Worm (Caenorhabditis elegans) whole organism, late embryonic: ENCODE results near the gene hsp-16.2.

ENCODE experiments used
- C38D4.7 ChIP-seq: fragments of 200-800 bp; sonication (Bioruptor generic); optimal IDR thresholded peaks from 2 replicates; lab custom pipeline; 2018; ENCODE audit warnings: mild to moderate bottlenecking, missing genetic modification characterization, moderate library complexity, missing compliant biosample characterization
- K02D7.2 ChIP-seq: sonication (generic microtip); optimal IDR thresholded peaks from 2 replicates; lab custom pipeline; 2017; ENCODE audit warnings: mild to moderate bottlenecking, missing genetic modification characterization, missing compliant biosample characterization
- Y22D7AL.16 ChIP-seq: sonication (generic microtip); optimal IDR thresholded peaks from 2 replicates; lab custom pipeline; 2016; ENCODE audit warnings: missing genetic modification characterization, missing compliant biosample characterization
- ceh-18 ChIP-seq: sonication (generic microtip); optimal IDR thresholded peaks from 2 replicates; lab custom pipeline; 2016; ENCODE audit warnings: missing genetic modification characterization, missing compliant biosample characterization
- ceh-19 ChIP-seq: fragments of 200-800 bp; sonication (Bioruptor generic); optimal IDR thresholded peaks from 2 replicates; lab custom pipeline; 2018; ENCODE audit warnings: mild to moderate bottlenecking, missing genetic modification characterization, missing compliant biosample characterization
- ceh-9 ChIP-seq: sonication (generic microtip); optimal IDR thresholded peaks from 2 replicates; lab custom pipeline; 2016; ENCODE audit warnings: mild to moderate bottlenecking, missing genetic modification characterization, inconsistent platforms, missing compliant biosample characterization
- che-1 ChIP-seq: sonication (generic microtip); optimal IDR thresholded peaks from 2 replicates; lab custom pipeline; 2016; ENCODE audit warnings: mild to moderate bottlenecking, missing genetic modification characterization, missing compliant biosample characterization
- elt-2 ChIP-seq: sonication (generic microtip); optimal IDR thresholded peaks from 2 replicates; lab custom pipeline; 2016; ENCODE audit warnings: missing genetic modification reagents, missing genetic modification characterization, missing compliant biosample characterization
- elt-4 ChIP-seq: sonication (generic microtip); optimal IDR thresholded peaks from 2 replicates; lab custom pipeline; 2016; ENCODE audit warnings: missing genetic modification characterization, missing compliant biosample characterization
- gmeb-2 ChIP-seq: sonication (generic microtip); optimal IDR thresholded peaks from 2 replicates; lab custom pipeline; 2016; ENCODE audit warnings: missing genetic modification characterization, inconsistent platforms, missing compliant biosample characterization
- hlh-15 ChIP-seq: sonication (generic microtip); optimal IDR thresholded peaks from 2 replicates; lab custom pipeline; 2016; ENCODE audit warnings: missing genetic modification characterization, missing compliant biosample characterization
- hlh-8 ChIP-seq: sonication (generic microtip); optimal IDR thresholded peaks from 2 replicates; lab custom pipeline; 2016; ENCODE audit warnings: missing genotype, missing genetic modification characterization, missing compliant biosample characterization
- lin-11 ChIP-seq: fragments of 200-800 bp; sonication (Bioruptor generic); optimal IDR thresholded peaks from 2 replicates; lab custom pipeline; 2018; ENCODE audit warnings: mild to moderate bottlenecking, missing genetic modification characterization, missing compliant biosample characterization
- madf-2 ChIP-seq: sonication (generic microtip); optimal IDR thresholded peaks from 2 replicates; lab custom pipeline; 2017; ENCODE audit warnings: missing genetic modification characterization, missing compliant biosample characterization
- nfya-1 ChIP-seq: sonication (generic microtip); optimal IDR thresholded peaks from 2 replicates; lab custom pipeline; 2017; ENCODE audit warnings: missing genetic modification characterization, mild to moderate bottlenecking, missing compliant biosample characterization, antibody characterized with exemption, moderate library complexity
- nhr-11 ChIP-seq: fragments of 150-350 bp; optimal IDR thresholded peaks from 2 replicates; lab custom pipeline; 2014; ENCODE audit warnings: missing biosample characterization, missing genetic modification characterization
- pag-3 ChIP-seq: sonication (generic microtip); optimal IDR thresholded peaks from 2 replicates; lab custom pipeline; 2016; ENCODE audit warnings: missing compliant biosample characterization, missing genetic modification characterization, borderline replicate concordance
- pat-9 ChIP-seq: fragments of 200-800 bp; sonication (Bioruptor generic); optimal IDR thresholded peaks from 2 replicates; lab custom pipeline; 2018; ENCODE audit warnings: mild to moderate bottlenecking, missing genetic modification characterization, moderate library complexity, missing compliant biosample characterization
- pqm-1 ChIP-seq: sonication (generic microtip); optimal IDR thresholded peaks from 2 replicates; lab custom pipeline; 2016; ENCODE audit warnings: missing genetic modification characterization, missing compliant biosample characterization
- pros-1 ChIP-seq: fragments of 150-350 bp; optimal IDR thresholded peaks from 2 replicates; lab custom pipeline; 2014; ENCODE audit warnings: missing biosample characterization, missing genetic modification reagents, missing genetic modification characterization
- sdc-2 ChIP-seq: sonication (generic microtip); optimal IDR thresholded peaks from 2 replicates; lab custom pipeline; 2016; ENCODE audit warnings: missing genotype, missing genetic modification characterization, missing compliant biosample characterization
- syd-9 ChIP-seq: sonication (generic microtip); optimal IDR thresholded peaks from 2 replicates; lab custom pipeline; 2016; ENCODE audit warnings: mild to moderate bottlenecking, missing genetic modification characterization, moderate library complexity, missing compliant biosample characterization
- tbx-7 ChIP-seq: sonication (generic microtip); optimal IDR thresholded peaks from 2 replicates; lab custom pipeline; 2016; ENCODE audit warnings: missing genotype, missing genetic modification characterization, missing compliant biosample characterization
- ttx-3 ChIP-seq: sonication (generic microtip); optimal IDR thresholded peaks from 2 replicates; lab custom pipeline; 2016; ENCODE audit warnings: missing genetic modification reagents, missing genetic modification characterization, missing compliant biosample characterization
- unc-55 ChIP-seq: sonication (generic microtip); optimal IDR thresholded peaks from 2 replicates; lab custom pipeline; 2017; ENCODE audit warnings: missing biosample characterization, missing genetic modification reagents, missing genetic modification characterization
- unc-86 ChIP-seq: sonication (generic microtip); optimal IDR thresholded peaks from 2 replicates; lab custom pipeline; 2016; ENCODE audit warnings: missing genetic modification characterization, missing compliant biosample characterization

The hsp-16.2 gene

DNA sequence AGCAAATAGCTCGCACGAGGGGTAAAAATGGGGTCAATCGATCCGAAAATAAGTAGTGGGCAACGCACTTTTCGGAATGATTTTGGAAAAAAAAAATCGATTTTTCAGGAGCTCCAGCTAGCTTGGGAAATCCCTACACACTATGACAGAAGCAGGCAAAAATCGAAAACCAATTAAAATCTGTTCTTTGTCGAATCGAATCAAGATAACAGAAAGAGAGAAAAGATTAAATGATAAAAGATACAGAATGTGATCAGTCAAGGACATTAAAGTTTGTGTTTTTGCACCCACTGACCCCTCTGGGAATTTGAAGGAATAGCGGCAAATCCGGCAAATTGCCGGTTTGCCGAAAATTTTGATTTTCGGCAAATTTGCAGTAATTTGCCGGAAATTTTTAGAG is 37.3 kb downstream of the hsp-16.2 start:
- TF ChIP-seq pqm-1, result no peak
- no peak for TF ChIP-seq nhr-11 (tag; lab: Kevin White, UChicago)
- no peak for TF ChIP-seq lin-11 (tag; lab: Kevin White, UChicago)
- TF ChIP-seq ttx-3, result no peak
- no peak for TF ChIP-seq Y22D7AL.16 (tag; lab: Kevin White, UChicago)

DNA sequence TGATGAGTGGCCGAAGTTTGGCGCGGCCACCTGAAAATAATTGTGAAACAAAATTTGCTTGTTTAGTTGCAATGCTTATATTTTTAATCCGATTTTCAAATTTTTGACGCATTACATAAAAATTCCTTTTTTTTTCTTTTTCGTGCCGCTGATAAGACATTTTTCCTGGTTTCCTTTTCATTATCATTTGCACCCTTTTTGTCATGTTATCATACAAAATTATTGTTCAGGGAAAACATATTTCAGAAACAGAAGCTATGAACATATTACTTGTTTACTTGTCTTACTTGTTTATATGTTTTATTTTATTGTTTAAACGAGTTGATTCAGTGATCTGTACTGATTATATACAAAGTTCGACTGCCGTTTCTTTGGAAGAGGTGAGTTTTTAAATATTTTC is 44.1 kb downstream of the hsp-16.2 start, which contains the start of gene clec-205:
Gene clec-205, plus strand, starts transcription at position 212 of the 400 bp plus-strand sequence.
- peak; percentile 10 for TF ChIP-seq elt-2 (tag; lab: Kevin White, UChicago)
- TF ChIP-seq unc-86 (tag; lab: Kevin White, UChicago), result no peak

DNA sequence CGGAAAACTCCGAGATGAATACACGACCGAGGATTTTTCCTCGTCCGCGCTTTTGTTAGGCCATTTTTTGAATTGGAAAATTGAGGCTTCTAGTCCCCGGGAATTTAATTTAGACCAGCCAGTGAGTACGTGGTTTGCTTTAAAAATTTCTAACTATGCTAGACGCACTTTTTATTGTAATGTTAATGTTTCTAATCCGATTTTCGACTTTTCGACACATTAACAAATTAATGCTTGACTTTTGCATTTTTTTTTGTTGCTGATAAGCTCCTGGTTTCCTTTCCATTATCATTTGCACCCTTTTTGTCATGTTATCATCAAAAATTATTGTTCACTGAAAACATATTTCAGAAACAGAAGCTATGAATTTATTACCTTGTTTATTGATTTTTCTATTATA is 47.9 kb downstream of the hsp-16.2 start, which contains the start of gene clec-204:
Gene clec-204, plus strand, starts transcription at position 301 of the 400 bp plus-strand sequence.
- TF ChIP-seq C38D4.7 (GFP tag; lab: Kevin White, UChicago) (no peak), ceh-18 (tag; lab: Kevin White, UChicago) (no peak), pros-1 (tag; lab: Kevin White, UChicago) (no peak), gmeb-2 (tag; lab: Kevin White, UChicago) (no peak), nfya-1 (tag; lab: Kevin White, UChicago) (no peak), pat-9 (no peak), hlh-8 (tag; lab: Kevin White, UChicago) (no peak), unc-55 (GFP tag; lab: Kevin White, UChicago) (no peak), ceh-19 (no peak)
- TF ChIP-seq, all 69 proteins: peak for 0

DNA sequence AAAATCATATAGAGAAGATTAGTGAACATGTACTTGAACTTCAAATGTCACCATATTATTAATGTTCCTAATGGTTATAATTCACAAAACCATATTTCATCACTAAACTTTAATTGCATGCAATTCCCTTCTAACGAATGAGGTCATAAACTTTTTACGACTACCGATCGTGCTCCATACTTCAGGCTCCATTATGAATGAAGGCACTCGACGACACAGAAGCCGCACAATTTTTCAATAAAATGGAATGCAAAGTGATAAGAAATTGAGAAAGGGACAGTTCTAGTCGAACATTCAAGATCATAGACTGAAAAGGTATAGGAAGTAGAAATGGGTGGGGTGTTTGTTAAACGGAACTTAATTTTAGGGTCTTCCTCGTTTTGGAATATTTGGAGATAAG is 48.7 kb downstream of the hsp-16.2 start:
- TF ChIP-seq K02D7.2 (tag; lab: Kevin White, UChicago), result no peak
- TF ChIP-seq sdc-2 (tag; lab: Kevin White, UChicago), result no peak
- TF ChIP-seq che-1 (tag; lab: Kevin White, UChicago), result no peak
- TF ChIP-seq elt-2 (tag; lab: Kevin White, UChicago), result no peak
- TF ChIP-seq syd-9, result no peak
- no peak for TF ChIP-seq hlh-15 (tag; lab: Kevin White, UChicago)
- TF ChIP-seq lin-11 (tag; lab: Kevin White, UChicago), result no peak
- no peak for TF ChIP-seq nhr-11 (tag; lab: Kevin White, UChicago)
- no peak for TF ChIP-seq C38D4.7 (GFP tag; lab: Kevin White, UChicago)
- TF ChIP-seq elt-4 (tag; lab: Kevin White, UChicago), result no peak
- no peak for TF ChIP-seq ceh-9
- no peak for TF ChIP-seq tbx-7

DNA sequence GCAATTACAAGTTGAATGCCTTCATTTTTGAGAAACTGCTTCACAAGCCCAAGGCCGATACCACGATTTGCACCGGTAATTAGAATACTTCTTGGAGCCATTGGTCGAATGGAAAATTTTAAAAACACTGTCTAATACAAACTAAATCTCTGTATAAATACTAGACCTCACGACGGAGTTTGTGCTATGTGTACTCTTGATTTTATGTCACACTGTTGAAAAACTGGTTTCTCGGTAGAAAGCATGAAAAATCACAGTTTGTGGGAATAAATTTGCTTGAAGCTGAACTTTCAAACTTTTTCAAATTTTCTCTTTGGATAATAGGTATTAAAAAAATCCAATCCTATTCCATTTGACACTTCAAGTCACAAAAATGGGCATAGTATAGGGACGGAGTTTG is 49.2 kb downstream of the hsp-16.2 start, which contains the start of gene ZK697.14:
Gene ZK697.14, minus strand, starts transcription at position 101 of the 400 bp plus-strand sequence.
- TF ChIP-seq madf-2 (tag; lab: Kevin White, UChicago) (no peak), pag-3 (no peak), hlh-15 (tag; lab: Kevin White, UChicago) (no peak)
